Worm (Caenorhabditis elegans) whole organism, late embryonic: ENCODE measurements around the gene cyn-7.
"Not testable (repeated sequence)": the region's sequence is repeated elsewhere in the genome, so short reads cannot be mapped to it uniquely, and the experiment has no call there.

Experiments
- C08G9.2 ChIP-seq: sonication (generic microtip); optimal IDR thresholded peaks from 2 replicates; lab custom pipeline; 2016; ENCODE audit warnings: mild to moderate bottlenecking, missing genetic modification characterization, moderate library complexity, missing compliant biosample characterization
- K02D7.2 ChIP-seq: sonication (generic microtip); optimal IDR thresholded peaks from 2 replicates; lab custom pipeline; 2017; ENCODE audit warnings: mild to moderate bottlenecking, missing genetic modification characterization, missing compliant biosample characterization
- K09A11.1 ChIP-seq: sonication (generic microtip); optimal IDR thresholded peaks from 2 replicates; lab custom pipeline; 2017; ENCODE audit warnings: antibody characterized with exemption, mild to moderate bottlenecking, missing genetic modification characterization, missing compliant biosample characterization; ENCODE audit not compliant: insufficient read depth
- T23F11.4 ChIP-seq: fragments of 200-800 bp; sonication (Bioruptor generic); optimal IDR thresholded peaks from 2 replicates; lab custom pipeline; 2018; ENCODE audit warnings: mild to moderate bottlenecking, missing genetic modification characterization, missing compliant biosample characterization
- Y22D7AL.16 ChIP-seq: sonication (generic microtip); optimal IDR thresholded peaks from 2 replicates; lab custom pipeline; 2016; ENCODE audit warnings: missing genetic modification characterization, missing compliant biosample characterization
- ama-1 ChIP-seq: fragments of 150-350 bp; optimal IDR thresholded peaks from 2 replicates; lab custom pipeline; 2014
- ceh-2 ChIP-seq: sonication (generic microtip); optimal IDR thresholded peaks from 2 replicates; lab custom pipeline; 2016; ENCODE audit warnings: missing genotype, missing genetic modification characterization, missing compliant biosample characterization
- ceh-22 ChIP-seq: sonication (generic microtip); optimal IDR thresholded peaks from 2 replicates; lab custom pipeline; 2017; ENCODE audit warnings: missing biosample characterization, missing genetic modification characterization
- ceh-24 ChIP-seq: sonication (generic microtip); optimal IDR thresholded peaks from 2 replicates; lab custom pipeline; 2016; ENCODE audit warnings: mild to moderate bottlenecking, missing genetic modification characterization, missing compliant biosample characterization
- ceh-30 ChIP-seq: fragments of 150-350 bp; optimal IDR thresholded peaks from 2 replicates; lab custom pipeline; 2014; ENCODE audit warnings: missing biosample characterization, missing genetic modification characterization
- ceh-34 ChIP-seq: sonication (generic microtip); optimal IDR thresholded peaks from 2 replicates; lab custom pipeline; 2016; ENCODE audit warnings: mild to moderate bottlenecking, missing genetic modification characterization, missing compliant biosample characterization
- ceh-6 ChIP-seq: fragments of 200-800 bp; sonication (Bioruptor generic); optimal IDR thresholded peaks from 2 replicates; lab custom pipeline; 2018; ENCODE audit warnings: mild to moderate bottlenecking, missing genetic modification characterization, missing compliant biosample characterization
- dmd-4 ChIP-seq: sonication (generic microtip); optimal IDR thresholded peaks from 2 replicates; lab custom pipeline; 2016; ENCODE audit warnings: borderline replicate concordance, missing genetic modification characterization, missing compliant biosample characterization
- dve-1 ChIP-seq: sonication (generic microtip); optimal IDR thresholded peaks from 2 replicates; lab custom pipeline; 2017; ENCODE audit warnings: antibody characterized with exemption, mild to moderate bottlenecking, missing genetic modification characterization, missing compliant biosample characterization
- elt-2 ChIP-seq: sonication (generic microtip); optimal IDR thresholded peaks from 2 replicates; lab custom pipeline; 2016; ENCODE audit warnings: missing genetic modification reagents, missing genetic modification characterization, missing compliant biosample characterization
- ets-4 ChIP-seq: sonication (generic microtip); optimal IDR thresholded peaks from 2 replicates; lab custom pipeline; 2016; ENCODE audit warnings: missing genetic modification characterization, missing compliant biosample characterization
- fax-1 ChIP-seq: sonication (generic microtip); optimal IDR thresholded peaks from 2 replicates; lab custom pipeline; 2016; ENCODE audit warnings: missing genotype, missing genetic modification characterization, missing compliant biosample characterization
- fkh-10 ChIP-seq: fragments of 150-350 bp; optimal IDR thresholded peaks from 2 replicates; lab custom pipeline; 2014; ENCODE audit warnings: missing biosample characterization, missing genetic modification reagents, missing genetic modification characterization
- gmeb-2 ChIP-seq: sonication (generic microtip); optimal IDR thresholded peaks from 2 replicates; lab custom pipeline; 2016; ENCODE audit warnings: missing genetic modification characterization, inconsistent platforms, missing compliant biosample characterization
- hlh-15 ChIP-seq: sonication (generic microtip); optimal IDR thresholded peaks from 2 replicates; lab custom pipeline; 2016; ENCODE audit warnings: missing genetic modification characterization, missing compliant biosample characterization
- hlh-6 ChIP-seq: sonication (generic microtip); optimal IDR thresholded peaks from 2 replicates; lab custom pipeline; 2016; ENCODE audit warnings: missing genotype, missing genetic modification characterization, missing compliant biosample characterization
- madf-2 ChIP-seq: sonication (generic microtip); optimal IDR thresholded peaks from 2 replicates; lab custom pipeline; 2017; ENCODE audit warnings: missing genetic modification characterization, missing compliant biosample characterization
- nhr-232 ChIP-seq: sonication (generic microtip); optimal IDR thresholded peaks from 2 replicates; lab custom pipeline; 2016; ENCODE audit warnings: missing genetic modification characterization, missing compliant biosample characterization
- odd-2 ChIP-seq: sonication (generic microtip); optimal IDR thresholded peaks from 2 replicates; lab custom pipeline; 2017; ENCODE audit warnings: antibody characterized with exemption, mild to moderate bottlenecking, missing genetic modification characterization, missing compliant biosample characterization
- pha-4 ChIP-seq: fragments of 150-350 bp; optimal IDR thresholded peaks from 2 replicates; lab custom pipeline; 2018; ENCODE audit warnings: missing biosample characterization, missing genetic modification reagents, missing genetic modification characterization
- pros-1 ChIP-seq: fragments of 150-350 bp; optimal IDR thresholded peaks from 2 replicates; lab custom pipeline; 2014; ENCODE audit warnings: missing biosample characterization, missing genetic modification reagents, missing genetic modification characterization
- ref-2 ChIP-seq: sonication (generic microtip); optimal IDR thresholded peaks from 2 replicates; lab custom pipeline; 2016; ENCODE audit warnings: missing genetic modification characterization, missing compliant biosample characterization
- sox-2 ChIP-seq: fragments of 200-800 bp; sonication (Bioruptor generic); IDR thresholded peaks from 2 replicates; pipeline ENCODE4 v1.3.6; 2022; ENCODE audit warnings: missing genetic modification reagents, missing genetic modification characterization, missing compliant biosample characterization
- sox-4 ChIP-seq: sonication (generic microtip); optimal IDR thresholded peaks from 2 replicates; lab custom pipeline; 2017; ENCODE audit warnings: mild to moderate bottlenecking, missing genetic modification characterization, inconsistent platforms, missing compliant biosample characterization
- ttx-3 ChIP-seq: sonication (generic microtip); optimal IDR thresholded peaks from 2 replicates; lab custom pipeline; 2016; ENCODE audit warnings: missing genetic modification reagents, missing genetic modification characterization, missing compliant biosample characterization
- unc-3 ChIP-seq, 2 experiments: fragments of 200-800 bp in 1 of 2; sonication (Bioruptor generic) in 1 of 2; sonication (generic microtip) in 1 of 2; conservative IDR thresholded peaks in 1 of 2; optimal IDR thresholded peaks in 1 of 2; 2 replicates each; pipeline versions ENCODE4 v1.3.6 to Lab custom; 2016 to 2022; ENCODE audit warnings: missing compliant biosample characterization in 2 of 2, missing genetic modification characterization in 2 of 2, missing genetic modification reagents in 1 of 2
- ztf-16 ChIP-seq: sonication (generic microtip); optimal IDR thresholded peaks from 2 replicates; lab custom pipeline; 2017; ENCODE audit warnings: missing genetic modification characterization, missing compliant biosample characterization

The cyn-7 gene

ce11 chrV:15216705-15217104 lies 29.5 kb upstream of the cyn-7 start, which contains the start of gene sri-25:
TSS of gene sri-25 (plus strand) at chrV:15217005.
- TF ChIP-seq K09A11.1 (tag; lab: Kevin White, UChicago) (no peak), nhr-232 (tag; lab: Kevin White, UChicago) (no peak), sox-2 (GFP tag; lab: Robert Waterston, UW) (no peak), dmd-4 (tag; lab: Kevin White, UChicago) (no peak)

ce11 chrV:15215175-15215574 lies 28.0 kb upstream of the cyn-7 start, which contains the start of gene sri-26:
TSS of gene sri-26 (plus strand) at chrV:15215475.
- TF ChIP-seq K09A11.1 (tag; lab: Kevin White, UChicago); ama-1 (lab: Kevin White, UChicago); hlh-15: not testable (repeated sequence)

ce11 chrV:15211869-15212268 lies 24.7 kb upstream of the cyn-7 start, which contains the start of gene sri-24:
TSS of gene sri-24 (plus strand) at chrV:15212169.
- TF ChIP-seq ttx-3 (tag; lab: Kevin White, UChicago); unc-3 (GFP tag; conservative IDR thresholded peaks at IDR 0.05; lab: Robert Waterston, UW); unc-3 (tag; optimal IDR thresholded peaks at IDR 0.05; lab: Kevin White, UChicago); Y22D7AL.16: not testable (repeated sequence)

ce11 chrV:15207681-15208080 lies 20.5 kb upstream of the cyn-7 start, which contains the start of gene C41G6.12:
TSS of gene C41G6.12 (minus strand) at chrV:15207781.
- TF ChIP-seq ztf-16; pha-4; C08G9.2 (tag; lab: Kevin White, UChicago): not testable (repeated sequence)

ce11 chrV:15199768-15200167 lies 12.6 kb upstream of the cyn-7 start, which contains the start of gene Y75B12B.10:
TSS of gene Y75B12B.10 (plus strand) at chrV:15200068.
- no peak for TF ChIP-seq hlh-15
- no peak for TF ChIP-seq odd-2
- TF ChIP-seq ttx-3 (tag; lab: Kevin White, UChicago) = no peak
- TF ChIP-seq pros-1 = no peak
- no peak for TF ChIP-seq ama-1 (lab: Kevin White, UChicago)
- TF ChIP-seq fax-1 (tag; lab: Kevin White, UChicago) = no peak
- no peak for TF ChIP-seq fkh-10
- TF ChIP-seq gmeb-2 = no peak
- TF ChIP-seq dve-1 (tag; lab: Kevin White, UChicago) = no peak
- no peak for TF ChIP-seq ceh-30 (tag; lab: Kevin White, UChicago)
- TF ChIP-seq madf-2 (tag; lab: Kevin White, UChicago) = no peak

ce11 chrV:15197955-15198354 lies 10.8 kb upstream of the cyn-7 start, which contains the start of gene srw-1:
TSS of gene srw-1 (plus strand) at chrV:15198255.
- TF ChIP-seq ceh-2 (tag; lab: Kevin White, UChicago) = no peak
- no peak for TF ChIP-seq odd-2
- TF ChIP-seq ceh-6 (GFP tag; lab: Kevin White, UChicago) = no peak
- no peak for TF ChIP-seq C08G9.2 (tag; lab: Kevin White, UChicago)
- no peak for TF ChIP-seq ceh-34
- no peak for TF ChIP-seq elt-2 (tag; lab: Kevin White, UChicago)
- no peak for TF ChIP-seq ets-4 (tag; lab: Kevin White, UChicago)
- TF ChIP-seq ref-2 (tag; lab: Kevin White, UChicago) = no peak
- no peak for TF ChIP-seq K09A11.1 (tag; lab: Kevin White, UChicago)
- TF ChIP-seq K02D7.2 (tag; lab: Kevin White, UChicago) = no peak

ce11 chrV:15193909-15194308 lies 6.7 kb upstream of the cyn-7 start, which contains the start of gene Y75B12B.13:
TSS of gene Y75B12B.13 (minus strand) at chrV:15194009.
- TF ChIP-seq T23F11.4 (GFP tag; lab: Kevin White, UChicago) (no peak), odd-2 (no peak), K09A11.1 (tag; lab: Kevin White, UChicago) (no peak), ceh-22 (no peak), hlh-6 (tag; lab: Kevin White, UChicago) (no peak), ztf-16 (no peak), sox-4 (tag; lab: Kevin White, UChicago) (no peak), ceh-24 (tag; lab: Kevin White, UChicago) (no peak)
